Worm (Caenorhabditis elegans) whole organism, L2 larva: Measurements from ENCODE around the gene Y45F3A.9.

Source experiments
- C34F6.9 ChIP-seq: fragments of 150-350 bp; optimal IDR thresholded peaks from 2 replicates; lab custom pipeline; 2014; ENCODE audit warnings: missing biosample characterization, missing genetic modification characterization
- F13H6.1 ChIP-seq: sonication (generic microtip); optimal IDR thresholded peaks from 2 replicates; lab custom pipeline; 2016; ENCODE audit warnings: missing genetic modification characterization, missing compliant biosample characterization
- R02D3.7 ChIP-seq: fragments of 150-350 bp; optimal IDR thresholded peaks from 2 replicates; lab custom pipeline; 2014; ENCODE audit warnings: missing biosample characterization, missing genetic modification characterization
- Y55F3AM.14 ChIP-seq: fragments of 200-800 bp; sonication (Bioruptor generic); optimal IDR thresholded peaks from 2 replicates; lab custom pipeline; 2018; ENCODE audit warnings: mild to moderate bottlenecking, missing genetic modification characterization, missing compliant biosample characterization
- ZK546.5 ChIP-seq: sonication (generic microtip); optimal IDR thresholded peaks from 2 replicates; lab custom pipeline; 2017; ENCODE audit warnings: missing biosample characterization, missing genetic modification characterization
- alr-1 ChIP-seq: fragments of 150-350 bp; optimal IDR thresholded peaks from 2 replicates; lab custom pipeline; 2014; ENCODE audit warnings: missing biosample characterization, missing genetic modification characterization
- aly-2 ChIP-seq: fragments of 150-350 bp; optimal IDR thresholded peaks from 2 replicates; lab custom pipeline; 2014; ENCODE audit warnings: missing biosample characterization, missing genetic modification characterization
- ama-1 ChIP-seq: fragments of 150-350 bp; optimal IDR thresholded peaks from 2 replicates; lab custom pipeline; 2018; ENCODE audit warnings: inconsistent platforms
- blmp-1 ChIP-seq: sonication (generic microtip); optimal IDR thresholded peaks from 2 replicates; lab custom pipeline; 2017; ENCODE audit warnings: missing genetic modification characterization, mild to moderate bottlenecking, missing compliant biosample characterization, antibody characterized with exemption, moderate library complexity; ENCODE audit not compliant: insufficient read depth
- ceh-16 ChIP-seq: fragments of 150-350 bp; optimal IDR thresholded peaks from 2 replicates; lab custom pipeline; 2014; ENCODE audit warnings: missing biosample characterization, missing genetic modification characterization
- ceh-82 ChIP-seq: fragments of 150-350 bp; optimal IDR thresholded peaks from 2 replicates; lab custom pipeline; 2014; ENCODE audit warnings: missing biosample characterization, missing genetic modification characterization
- crh-2 ChIP-seq: sonication (generic microtip); optimal IDR thresholded peaks from 2 replicates; lab custom pipeline; 2017; ENCODE audit warnings: missing biosample characterization, missing genetic modification characterization
- dmd-4 ChIP-seq: sonication (generic microtip); optimal IDR thresholded peaks from 2 replicates; lab custom pipeline; 2017; ENCODE audit warnings: missing biosample characterization, missing genetic modification characterization
- egl-27 ChIP-seq: sonication (generic microtip); optimal IDR thresholded peaks from 3 replicates; lab custom pipeline; 2017; ENCODE audit warnings: missing biosample characterization, missing genetic modification reagents, missing genetic modification characterization
- elt-1 ChIP-seq: fragments of 150-350 bp; optimal IDR thresholded peaks from 2 replicates; lab custom pipeline; 2014; ENCODE audit warnings: missing biosample characterization, missing genetic modification characterization
- elt-3 ChIP-seq: sonication (generic microtip); optimal IDR thresholded peaks from 2 replicates; lab custom pipeline; 2017; ENCODE audit warnings: missing biosample characterization, missing genetic modification characterization
- fos-1 ChIP-seq: fragments of 150-350 bp; optimal IDR thresholded peaks from 2 replicates; lab custom pipeline; 2014; ENCODE audit warnings: missing biosample characterization, missing genetic modification characterization
- gmeb-1 ChIP-seq: fragments of 150-350 bp; optimal IDR thresholded peaks from 2 replicates; lab custom pipeline; 2014; ENCODE audit warnings: missing biosample characterization, missing genetic modification characterization
- lin-11 ChIP-seq: fragments of 150-350 bp; sonication (generic microtip); optimal IDR thresholded peaks from 2 replicates; lab custom pipeline; 2014; ENCODE audit warnings: missing biosample characterization, missing genetic modification characterization, inconsistent platforms, mixed read lengths
- lin-13 ChIP-seq: fragments of 150-350 bp; optimal IDR thresholded peaks from 2 replicates; lab custom pipeline; 2014; ENCODE audit warnings: missing biosample characterization, missing genetic modification reagents, missing genetic modification characterization
- lin-39 ChIP-seq: fragments of 150-350 bp; optimal IDR thresholded peaks from 2 replicates; lab custom pipeline; 2014; ENCODE audit warnings: missing biosample characterization, missing genetic modification reagents, missing genetic modification characterization
- lsy-2 ChIP-seq, 2 experiments: fragments of 150-350 bp in 1 of 2; sonication (generic microtip) in 1 of 2; optimal IDR thresholded peaks; 2 replicates each; lab custom pipeline; 2014 to 2017; ENCODE audit warnings: missing biosample characterization in 2 of 2, missing genetic modification characterization in 2 of 2
- mab-5 ChIP-seq: fragments of 150-350 bp; optimal IDR thresholded peaks from 2 replicates; lab custom pipeline; 2014; ENCODE audit warnings: missing biosample characterization, missing genetic modification characterization
- mbf-1 ChIP-seq: sonication (generic microtip); optimal IDR thresholded peaks from 2 replicates; lab custom pipeline; 2017; ENCODE audit warnings: missing biosample characterization, missing genetic modification characterization
- mdl-1 ChIP-seq, 2 experiments: fragments of 150-350 bp in 1 of 2; sonication (generic microtip) in 1 of 2; optimal IDR thresholded peaks; 2 replicates each; lab custom pipeline; 2017; ENCODE audit warnings: missing biosample characterization in 2 of 2, missing genetic modification characterization in 2 of 2
- nhr-10 ChIP-seq: sonication (generic microtip); optimal IDR thresholded peaks from 2 replicates; lab custom pipeline; 2017; ENCODE audit warnings: missing biosample characterization, missing genetic modification characterization
- nhr-11 ChIP-seq: fragments of 150-350 bp; optimal IDR thresholded peaks from 2 replicates; lab custom pipeline; 2014; ENCODE audit warnings: missing biosample characterization, missing genetic modification characterization
- nhr-12 ChIP-seq: fragments of 150-350 bp; optimal IDR thresholded peaks from 2 replicates; lab custom pipeline; 2014; ENCODE audit warnings: missing biosample characterization, missing genetic modification characterization
- nhr-129 ChIP-seq: fragments of 150-350 bp; optimal IDR thresholded peaks from 2 replicates; lab custom pipeline; 2014; ENCODE audit warnings: missing biosample characterization, missing genetic modification characterization
- nhr-21 ChIP-seq: fragments of 150-350 bp; optimal IDR thresholded peaks from 2 replicates; lab custom pipeline; 2014; ENCODE audit warnings: missing biosample characterization, missing genetic modification characterization
- nhr-23 ChIP-seq: fragments of 150-350 bp; optimal IDR thresholded peaks from 2 replicates; lab custom pipeline; 2014; ENCODE audit warnings: missing biosample characterization, missing genetic modification reagents, missing genetic modification characterization
- nhr-237 ChIP-seq: fragments of 150-350 bp; optimal IDR thresholded peaks from 2 replicates; lab custom pipeline; 2014; ENCODE audit warnings: missing biosample characterization, missing genetic modification characterization
- nhr-25 ChIP-seq: fragments of 150-350 bp; sonication (generic microtip); optimal IDR thresholded peaks from 3 replicates; lab custom pipeline; 2014; ENCODE audit warnings: missing biosample characterization, missing genetic modification characterization
- nhr-6 ChIP-seq: fragments of 150-350 bp; optimal IDR thresholded peaks from 2 replicates; lab custom pipeline; 2014; ENCODE audit warnings: missing biosample characterization, missing genetic modification characterization
- nhr-77 ChIP-seq: fragments of 150-350 bp; optimal IDR thresholded peaks from 2 replicates; lab custom pipeline; 2014; ENCODE audit warnings: missing biosample characterization, missing genetic modification characterization
- peb-1 ChIP-seq: fragments of 150-350 bp; optimal IDR thresholded peaks from 2 replicates; lab custom pipeline; 2014; ENCODE audit warnings: missing biosample characterization, missing genetic modification characterization
- sem-4 ChIP-seq: fragments of 150-350 bp; optimal IDR thresholded peaks from 2 replicates; lab custom pipeline; 2014; ENCODE audit warnings: missing biosample characterization, missing genetic modification reagents, missing genetic modification characterization
- skn-1 ChIP-seq: sonication (generic microtip); optimal IDR thresholded peaks from 2 replicates; lab custom pipeline; 2017; ENCODE audit warnings: missing biosample characterization, missing genetic modification characterization
- sma-3 ChIP-seq: sonication (generic microtip); optimal IDR thresholded peaks from 2 replicates; lab custom pipeline; 2016; ENCODE audit warnings: missing genetic modification reagents, missing genetic modification characterization, missing compliant biosample characterization
- sma-9 ChIP-seq, 2 experiments: fragments of 150-350 bp in 1 of 2; sonication (generic microtip) in 1 of 2; optimal IDR thresholded peaks; 2 replicates each; lab custom pipeline; 2014 to 2016; ENCODE audit warnings: missing genetic modification characterization in 2 of 2, mild to moderate bottlenecking in 1 of 2, missing biosample characterization in 1 of 2, missing compliant biosample characterization in 1 of 2, missing genetic modification reagents in 1 of 2, moderate library complexity in 1 of 2
- snpc-4 ChIP-seq: fragments of 150-350 bp; optimal IDR thresholded peaks from 2 replicates; lab custom pipeline; 2014; ENCODE audit warnings: missing biosample characterization, missing genetic modification characterization
- unc-39 ChIP-seq: fragments of 150-350 bp; optimal IDR thresholded peaks from 2 replicates; lab custom pipeline; 2014; ENCODE audit warnings: missing biosample characterization, missing genetic modification characterization
- unc-55 ChIP-seq: fragments of 150-350 bp; sonication (generic microtip); optimal IDR thresholded peaks from 3 replicates; lab custom pipeline; 2014; ENCODE audit warnings: missing biosample characterization, missing genetic modification reagents, missing genetic modification characterization
- unc-62 ChIP-seq: fragments of 150-350 bp; optimal IDR thresholded peaks from 2 replicates; lab custom pipeline; 2014; ENCODE audit warnings: missing biosample characterization, missing genetic modification reagents, missing genetic modification characterization
- zag-1 ChIP-seq: fragments of 150-350 bp; optimal IDR thresholded peaks from 2 replicates; lab custom pipeline; 2014; ENCODE audit warnings: missing biosample characterization, missing genetic modification characterization
- ztf-1 ChIP-seq: fragments of 200-800 bp; sonication (Bioruptor generic); conservative IDR thresholded peaks from 2 replicates; pipeline ENCODE4 v1.3.6; 2022; ENCODE audit warnings: missing genetic modification characterization, missing compliant biosample characterization
- ztf-11 ChIP-seq: sonication (generic microtip); optimal IDR thresholded peaks from 2 replicates; lab custom pipeline; 2017; ENCODE audit warnings: missing biosample characterization, missing genetic modification characterization
- ztf-4 ChIP-seq: fragments of 150-350 bp; optimal IDR thresholded peaks from 2 replicates; lab custom pipeline; 2014; ENCODE audit warnings: missing biosample characterization, missing genetic modification characterization

Y45F3A.9 gene

ce11 chrIII:10595066-10595465, at the start of gene Y45F3A.9:
Gene Y45F3A.9, minus strand, starts transcription at chrIII:10595166.
- TF ChIP-seq lsy-2 (tag; optimal IDR thresholded peaks at IDR 0.05; lab: Kevin White, UChicago) (no peak), zag-1 (tag; lab: Kevin White, UChicago) (no peak), nhr-10 (no peak), fos-1 (tag; lab: Kevin White, UChicago) (no peak), elt-1 (no peak), skn-1 (tag; lab: Kevin White, UChicago) (no peak), nhr-77 (tag; lab: Kevin White, UChicago) (no peak)

- TF ChIP-seq lin-11 (tag; lab: Kevin White, UChicago) = peak; percentile 52
- TF ChIP-seq C34F6.9 (tag; lab: Kevin White, UChicago) = peak; percentile 77
- no peak for TF ChIP-seq lin-39 (tag; lab: Kevin White, UChicago)
- peak; percentile 91 to 99 for TF ChIP-seq lsy-2 (tag; optimal IDR thresholded peaks at IDR 0.05; lab: Kevin White, UChicago)
- TF ChIP-seq ZK546.5 (tag; lab: Kevin White, UChicago) = no peak
- no peak for TF ChIP-seq sem-4 (tag; lab: Kevin White, UChicago)
- TF ChIP-seq nhr-21 (tag; lab: Kevin White, UChicago) = peak; percentile 10
- peak; percentile 51 for TF ChIP-seq nhr-129 (tag; lab: Kevin White, UChicago)
- TF ChIP-seq sma-9 (GFP tag; optimal IDR thresholded peaks at IDR 0.05; lab: Kevin White, UChicago) = no peak
- TF ChIP-seq sma-9 (tag; optimal IDR thresholded peaks at IDR 0.05; lab: Kevin White, UChicago) = no peak
- TF ChIP-seq nhr-6 (tag; lab: Kevin White, UChicago) = no peak
- no peak for TF ChIP-seq blmp-1 (tag; lab: Kevin White, UChicago)
- no peak for TF ChIP-seq dmd-4 (tag; lab: Kevin White, UChicago)
- no peak for TF ChIP-seq nhr-23 (tag; lab: Kevin White, UChicago)
- no peak for TF ChIP-seq elt-1
- peak; percentile 15 for TF ChIP-seq sma-3
- peak; percentile 25 for TF ChIP-seq crh-2 (tag; lab: Kevin White, UChicago)
- TF ChIP-seq mab-5 (tag; lab: Kevin White, UChicago) = no peak
- no peak for TF ChIP-seq ztf-11 (tag; lab: Kevin White, UChicago)
- TF ChIP-seq ceh-82 (tag; lab: Kevin White, UChicago) = no peak
- TF ChIP-seq mbf-1 (tag; lab: Kevin White, UChicago) = no peak
- TF ChIP-seq R02D3.7 (tag; lab: Kevin White, UChicago) = no peak
- no peak for TF ChIP-seq snpc-4 (tag; lab: Kevin White, UChicago)
- no peak for TF ChIP-seq elt-3 (tag; lab: Kevin White, UChicago)
- TF ChIP-seq ztf-4 (tag; lab: Kevin White, UChicago) = no peak
- no peak for TF ChIP-seq unc-62 (GFP tag; lab: Kevin White, UChicago)
- no peak for TF ChIP-seq nhr-10
- TF ChIP-seq ama-1 (lab: Kevin White, UChicago) = no peak
- no peak for TF ChIP-seq nhr-237 (tag; lab: Kevin White, UChicago)
- no peak for TF ChIP-seq zag-1 (tag; lab: Kevin White, UChicago)
- no peak for TF ChIP-seq F13H6.1 (tag; lab: Kevin White, UChicago)
- no peak for TF ChIP-seq nhr-11 (tag; lab: Kevin White, UChicago)
- no peak for TF ChIP-seq nhr-12 (tag; lab: Kevin White, UChicago)
- peak; percentile 50 for TF ChIP-seq nhr-25
- peak; percentile 37 for TF ChIP-seq lin-13 (GFP tag; lab: Kevin White, UChicago)
- no peak for TF ChIP-seq ztf-1 (GFP tag; lab: Robert Waterston, UW)
- no peak for TF ChIP-seq alr-1 (tag; lab: Kevin White, UChicago)
- no peak for TF ChIP-seq skn-1 (tag; lab: Kevin White, UChicago)
- TF ChIP-seq gmeb-1 (tag; lab: Kevin White, UChicago) = peak; percentile 87
- peak; percentile 13 for TF ChIP-seq fos-1 (tag; lab: Kevin White, UChicago)
- no peak for TF ChIP-seq ceh-16 (tag; lab: Kevin White, UChicago)
- TF ChIP-seq egl-27 = no peak
- TF ChIP-seq peb-1 = no peak
- TF ChIP-seq unc-55 (GFP tag; lab: Kevin White, UChicago) = peak; percentile 82
- no peak for TF ChIP-seq aly-2
- no peak for TF ChIP-seq Y55F3AM.14
- no peak for TF ChIP-seq nhr-77 (tag; lab: Kevin White, UChicago)
- no peak for TF ChIP-seq unc-39 (tag; lab: Kevin White, UChicago)
- TF ChIP-seq mdl-1 (tag; optimal IDR thresholded peaks at IDR 0.05; lab: Kevin White, UChicago) = no peak
Measured at ce11 chrIII:10642781-10643180, 47.8 kb upstream of the Y45F3A.9 start, which contains the start of the genes dhs-11 and orc-1. Gene dhs-11, minus strand, starts transcription at chrIII:10642865. Gene orc-1, plus strand, starts transcription at chrIII:10643129.
